Worm (Caenorhabditis elegans): ENCODE measurements around the gene unc-4.

- TF ChIP-seq pes-1 (GFP tag; IDR thresholded peaks at IDR 0.05) (no peak), ama-1 (optimal IDR thresholded peaks at IDR 0.05) (no peak), tbx-11 (GFP tag; IDR thresholded peaks at IDR 0.05) (no peak), tra-4 (tag; optimal IDR thresholded peaks at IDR 0.05) (no peak), B0310.2 (tag; optimal IDR thresholded peaks at IDR 0.05) (no peak), ceh-13 (GFP tag; optimal IDR thresholded peaks at IDR 0.05) (no peak), flt-1 (GFP tag; IDR thresholded peaks at IDR 0.05) (no peak), aly-1 (tag; optimal IDR thresholded peaks at IDR 0.05) (no peak), sea-1 (GFP tag; conservative IDR thresholded peaks at IDR 0.05) (no peak), ceh-36 (tag; optimal IDR thresholded peaks at IDR 0.05) (no peak)
Measured at ce11 chrII:9891823-9892222, 8.4 kb downstream of the unc-4 start.

All from whole organism, early embryonic.